Worm (Caenorhabditis elegans): ENCODE measurements around the gene pho-10.

pho-10 gene

ce11 chrII:9928470-9928869, 8.1 kb upstream of the pho-10 start:
- no peak for TF ChIP-seq aly-2 (tag; optimal IDR thresholded peaks at IDR 0.05)
- no peak for TF ChIP-seq elt-3 (tag; optimal IDR thresholded peaks at IDR 0.05)
- no peak for TF ChIP-seq pqm-1 (tag; optimal IDR thresholded peaks at IDR 0.05)
- TF ChIP-seq ceh-9 (tag; optimal IDR thresholded peaks at IDR 0.05) = no peak
- TF ChIP-seq ztf-4 (tag; optimal IDR thresholded peaks at IDR 0.05) = no peak
- no peak for TF ChIP-seq snpc-4 (tag; optimal IDR thresholded peaks at IDR 0.05)
- TF ChIP-seq nhr-28 (tag; optimal IDR thresholded peaks at IDR 0.05) = no peak

ce11 chrII:9921622-9922269, 1.4 kb upstream of the pho-10 start, which contains the start of gene C05C10.2:
Gene C05C10.2, plus strand, starts transcription at chrII:9922219.
- TF ChIP-seq fkh-10 (GFP tag; optimal IDR thresholded peaks at IDR 0.05) = no peak
- TF ChIP-seq nfya-1 (tag; optimal IDR thresholded peaks at IDR 0.05; ENCODE audit: insufficient read depth) = peak; percentile 35
- TF ChIP-seq nhr-28 (tag; optimal IDR thresholded peaks at IDR 0.05) = no peak

- TF ChIP-seq nhr-11 (tag; optimal IDR thresholded peaks at IDR 0.05) (no peak), egl-5 (tag; optimal IDR thresholded peaks at IDR 0.05) (no peak), daf-12 (tag; optimal IDR thresholded peaks at IDR 0.05) (no peak), ceh-16 (tag; optimal IDR thresholded peaks at IDR 0.05) (no peak), mml-1 (tag; optimal IDR thresholded peaks at IDR 0.05) (no peak), lsy-12 (tag; optimal IDR thresholded peaks at IDR 0.05) (no peak), nfya-1 (tag; optimal IDR thresholded peaks at IDR 0.05; ENCODE audit: insufficient read depth) (no peak), hmg-11 (tag; optimal IDR thresholded peaks at IDR 0.05) (no peak), tbx-2 (tag; optimal IDR thresholded peaks at IDR 0.05) (no peak)
Measured at ce11 chrII:9917904-9918303, 2.5 kb downstream of the pho-10 start, which contains the start of gene C05C10.8. Gene C05C10.8, minus strand, starts transcription at chrII:9918004.

- TF ChIP-seq nhr-76 (tag; optimal IDR thresholded peaks at IDR 0.05) = no peak
- TF ChIP-seq zag-1 (tag; optimal IDR thresholded peaks at IDR 0.05) = no peak
- TF ChIP-seq lin-15B (tag; optimal IDR thresholded peaks at IDR 0.05) = no peak
- no peak for TF ChIP-seq egl-5 (tag; optimal IDR thresholded peaks at IDR 0.05)
- TF ChIP-seq sea-2 (GFP tag; optimal IDR thresholded peaks at IDR 0.05) = no peak
- no peak for TF ChIP-seq nhr-25 (tag; optimal IDR thresholded peaks at IDR 0.05)
- no peak for TF ChIP-seq ztf-4 (tag; optimal IDR thresholded peaks at IDR 0.05)
- no peak for TF ChIP-seq ceh-9 (tag; optimal IDR thresholded peaks at IDR 0.05)
- TF ChIP-seq ceh-82 (tag; optimal IDR thresholded peaks at IDR 0.05) = no peak
Measured at ce11 chrII:9916177-9916576, 4.2 kb downstream of the pho-10 start, which contains the start of gene F26C11.4. Gene F26C11.4, minus strand, starts transcription at chrII:9916277.

ce11 chrII:9914999-9915398, 5.4 kb downstream of the pho-10 start, which contains the start of gene F26C11.3:
Gene F26C11.3, minus strand, starts transcription at chrII:9915099.
- no peak for TF ChIP-seq skn-1 (tag; optimal IDR thresholded peaks at IDR 0.05)
- TF ChIP-seq pqm-1 (tag; optimal IDR thresholded peaks at IDR 0.05) = no peak
- TF ChIP-seq ceh-82 (tag; optimal IDR thresholded peaks at IDR 0.05) = no peak
- TF ChIP-seq nhr-43 (tag; optimal IDR thresholded peaks at IDR 0.05; ENCODE audit: poor library complexity, severe bottlenecking) = no peak
- TF ChIP-seq unc-62 (GFP tag; optimal IDR thresholded peaks at IDR 0.05) = no peak
- TF ChIP-seq snpc-4 (tag; optimal IDR thresholded peaks at IDR 0.05) = no peak
- TF ChIP-seq elt-2 (tag; optimal IDR thresholded peaks at IDR 0.05) = no peak
- TF ChIP-seq nhr-25 (tag; optimal IDR thresholded peaks at IDR 0.05) = no peak
- no peak for TF ChIP-seq nhr-12 (tag; optimal IDR thresholded peaks at IDR 0.05)

ce11 chrII:9904459-9904858, 15.9 kb downstream of the pho-10 start:
- TF ChIP-seq ztf-11 (tag; optimal IDR thresholded peaks at IDR 0.05) (no peak), jun-1 (tag; optimal IDR thresholded peaks at IDR 0.05) (no peak), nhr-11 (tag; optimal IDR thresholded peaks at IDR 0.05) (no peak), tbx-2 (tag; optimal IDR thresholded peaks at IDR 0.05) (no peak), zag-1 (tag; optimal IDR thresholded peaks at IDR 0.05) (no peak), elt-3 (tag; optimal IDR thresholded peaks at IDR 0.05) (no peak), nhr-237 (tag; optimal IDR thresholded peaks at IDR 0.05) (no peak), fkh-10 (GFP tag; optimal IDR thresholded peaks at IDR 0.05) (no peak), lsy-12 (tag; optimal IDR thresholded peaks at IDR 0.05) (no peak), elt-1 (tag; optimal IDR thresholded peaks at IDR 0.05) (no peak), ceh-16 (tag; optimal IDR thresholded peaks at IDR 0.05) (no peak), nfya-1 (tag; optimal IDR thresholded peaks at IDR 0.05; ENCODE audit: insufficient read depth) (no peak), unc-62 (GFP tag; optimal IDR thresholded peaks at IDR 0.05) (no peak), nhr-77 (tag; optimal IDR thresholded peaks at IDR 0.05) (no peak), nhr-28 (tag; optimal IDR thresholded peaks at IDR 0.05) (no peak), pha-4 (tag; optimal IDR thresholded peaks at IDR 0.05) (no peak)
